Worm (Caenorhabditis elegans): ENCODE results near the gene wdr-5.1.

wdr-5.1 gene

ce11 chrIII:3677378-3677777 is 27.7 kb upstream of the wdr-5.1 start (continued):
- TF ChIP-seq C34B4.2 (tag; optimal IDR thresholded peaks at IDR 0.05) (no peak), sup-37 (GFP tag; optimal IDR thresholded peaks at IDR 0.05) (no peak), blmp-1 (tag; optimal IDR thresholded peaks at IDR 0.05) (no peak), nhr-90 (tag; optimal IDR thresholded peaks at IDR 0.05; ENCODE audit: poor library complexity) (no peak), sox-4 (tag; optimal IDR thresholded peaks at IDR 0.05) (no peak), mab-9 (GFP tag; IDR thresholded peaks at IDR 0.05) (no peak), ets-5 (GFP tag; IDR thresholded peaks at IDR 0.05) (no peak), C16A3.4 (tag; optimal IDR thresholded peaks at IDR 0.05) (no peak), nhr-28 (tag; optimal IDR thresholded peaks at IDR 0.05) (no peak), skn-1 (tag; optimal IDR thresholded peaks at IDR 0.05) (peak; percentile 5), alr-1 (tag; optimal IDR thresholded peaks at IDR 0.05; ENCODE audit: borderline replicate concordance) (no peak), mep-1 (tag; optimal IDR thresholded peaks at IDR 0.05) (peak; percentile 53), unc-30 (tag; optimal IDR thresholded peaks at IDR 0.05) (no peak), nhr-47 (tag; optimal IDR thresholded peaks at IDR 0.05) (peak; percentile 70), nhr-237 (tag; optimal IDR thresholded peaks at IDR 0.05) (no peak), unc-130 (tag; optimal IDR thresholded peaks at IDR 0.05) (no peak), nhr-77 (tag; optimal IDR thresholded peaks at IDR 0.05) (peak; percentile 35), xbp-1 (tag; optimal IDR thresholded peaks at IDR 0.05) (peak; percentile 60), fkh-4 (tag; optimal IDR thresholded peaks at IDR 0.05; ENCODE audit: borderline replicate concordance) (no peak), nhr-11 (tag; optimal IDR thresholded peaks at IDR 0.05) (no peak), ztf-11 (tag; optimal IDR thresholded peaks at IDR 0.05) (no peak), ama-1 (optimal IDR thresholded peaks at IDR 0.05) (no peak), aly-2 (tag; optimal IDR thresholded peaks at IDR 0.05) (no peak), Y116A8C.19 (tag; optimal IDR thresholded peaks at IDR 0.05; ENCODE audit: borderline replicate concordance) (no peak), hlh-17 (GFP tag; optimal IDR thresholded peaks at IDR 0.05; ENCODE audit: borderline replicate concordance) (no peak), jun-1 (tag; optimal IDR thresholded peaks at IDR 0.05) (peak; percentile 24), irx-1 (tag; optimal IDR thresholded peaks at IDR 0.05) (peak; percentile 42), ces-1 (GFP tag; optimal IDR thresholded peaks at IDR 0.05) (no peak), ceh-82 (tag; optimal IDR thresholded peaks at IDR 0.05) (peak; percentile 49 to 65 (median 55)), tlp-1 (tag; optimal IDR thresholded peaks at IDR 0.05) (no peak), elt-2 (tag; optimal IDR thresholded peaks at IDR 0.05) (no peak), snpc-4 (tag; optimal IDR thresholded peaks at IDR 0.05) (no peak), pag-3 (tag; optimal IDR thresholded peaks at IDR 0.05; ENCODE audit: borderline replicate concordance, insufficient read depth) (no peak), pax-3 (tag; optimal IDR thresholded peaks at IDR 0.05) (no peak), fkh-10 (GFP tag; optimal IDR thresholded peaks at IDR 0.05) (peak; percentile 23)

DNA sequence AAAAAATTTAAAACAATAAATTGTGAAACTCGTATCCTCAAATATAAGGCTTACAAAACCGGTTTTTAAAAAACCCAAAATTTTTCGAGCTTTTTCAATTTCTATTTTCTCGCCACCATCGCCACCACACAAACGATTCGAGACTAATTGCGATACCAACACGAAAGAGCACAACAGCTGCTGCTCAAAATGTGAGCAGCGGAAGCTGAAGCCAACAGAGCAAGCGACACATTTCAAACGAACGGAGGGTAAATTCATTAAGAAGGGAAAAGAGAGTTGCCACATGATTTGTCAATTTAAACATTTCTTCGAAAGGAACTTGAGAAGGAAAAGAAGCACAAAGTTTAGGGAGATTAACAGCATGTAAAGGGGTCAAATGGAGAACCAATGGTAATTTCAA is 26.0 kb upstream of the wdr-5.1 start:
- TF ChIP-seq mef-2 (tag; optimal IDR thresholded peaks at IDR 0.05) (no peak), ceh-63 (GFP tag; optimal IDR thresholded peaks at IDR 0.05) (no peak), nhr-76 (tag; optimal IDR thresholded peaks at IDR 0.05) (no peak), lin-14 (GFP tag; optimal IDR thresholded peaks at IDR 0.05) (peak; percentile 47), ama-1 (optimal IDR thresholded peaks at IDR 0.05) (no peak), ceh-82 (tag; optimal IDR thresholded peaks at IDR 0.05) (no peak), fkh-8 (tag; optimal IDR thresholded peaks at IDR 0.05) (no peak)

DNA sequence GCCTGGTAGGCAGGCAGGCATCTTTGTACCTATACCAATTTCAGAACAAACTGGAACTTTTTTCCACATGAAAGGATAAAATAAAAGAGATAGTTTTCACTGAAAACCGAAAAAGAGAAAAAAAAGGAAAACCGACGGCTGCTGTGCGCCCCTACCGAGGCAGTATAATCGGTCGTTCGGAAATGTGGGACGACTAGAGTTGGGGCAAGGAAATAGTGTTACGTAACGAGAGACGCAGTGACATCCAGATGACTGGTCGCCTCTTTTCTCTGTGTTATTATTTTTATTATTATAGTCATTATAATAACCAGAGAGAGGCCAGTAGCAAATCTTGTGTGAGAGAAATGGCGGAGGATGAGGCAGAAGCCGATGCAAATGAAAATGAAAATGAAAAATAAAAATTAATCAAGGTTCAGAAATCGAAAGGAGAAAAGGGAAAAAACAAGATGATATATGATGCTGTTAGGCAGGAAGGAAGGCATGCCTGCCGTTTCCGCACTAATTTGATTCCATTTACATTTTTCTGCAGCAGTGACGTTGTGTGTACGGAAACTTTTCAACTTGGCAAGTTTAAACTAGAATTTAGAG is 23.6 kb upstream of the wdr-5.1 start:
- TF ChIP-seq egl-13 (tag; optimal IDR thresholded peaks at IDR 0.05) (peak; percentile 31), lin-14 (GFP tag; optimal IDR thresholded peaks at IDR 0.05) (peak; percentile 51), tlp-1 (tag; optimal IDR thresholded peaks at IDR 0.05) (no peak), sup-37 (GFP tag; optimal IDR thresholded peaks at IDR 0.05) (no peak), ztf-11 (tag; optimal IDR thresholded peaks at IDR 0.05) (no peak), dsc-1 (tag; optimal IDR thresholded peaks at IDR 0.05) (peak; percentile 24), swsn-7 (tag; optimal IDR thresholded peaks at IDR 0.05) (peak; percentile 4), unc-130 (tag; optimal IDR thresholded peaks at IDR 0.05) (no peak), ceh-90 (tag; optimal IDR thresholded peaks at IDR 0.05) (no peak), F16B12.6 (tag; optimal IDR thresholded peaks at IDR 0.05) (no peak), nhr-19 (GFP tag; conservative IDR thresholded peaks at IDR 0.05) (no peak), blmp-1 (tag; optimal IDR thresholded peaks at IDR 0.05) (peak; percentile 93), nhr-47 (tag; optimal IDR thresholded peaks at IDR 0.05) (peak; percentile 16)
